Fruit fly (Drosophila melanogaster) whole organism, embryonic: ENCODE data around the gene ple.

Experiments
- Abd-B ChIP-seq: fragments of 200-800 bp; sonication (Bioruptor generic); optimal IDR thresholded peaks from 2 replicates; lab custom pipeline; 2018; ENCODE audit warnings: missing biosample characterization, mild to moderate bottlenecking, missing genetic modification characterization, moderate library complexity
- B-H1 ChIP-seq: fragments of 200-800 bp; sonication (Bioruptor generic); IDR thresholded peaks from 3 replicates; pipeline ENCODE4 v1.3.6; 2022; ENCODE audit warnings: missing biosample characterization, missing genetic modification characterization
- Bteb2 ChIP-seq: fragments of 200-800 bp; sonication (Bioruptor generic); optimal IDR thresholded peaks from 2 replicates; lab custom pipeline; 2016; ENCODE audit warnings: missing biosample characterization, missing genetic modification characterization
- CG1024 ChIP-seq: fragments of 200-800 bp; sonication (Bioruptor generic); IDR thresholded peaks from 2 replicates; pipeline ENCODE4 v1.3.6; 2022; ENCODE audit warnings: missing biosample characterization, missing genetic modification characterization
- CG10267 ChIP-seq: fragments of 200-800 bp; sonication (Bioruptor generic); optimal IDR thresholded peaks from 2 replicates; lab custom pipeline; 2018; ENCODE audit warnings: missing biosample characterization, mild to moderate bottlenecking, missing genetic modification characterization, moderate library complexity
- CG10274 ChIP-seq: fragments of 200-800 bp; sonication (Bioruptor generic); optimal IDR thresholded peaks from 3 replicates; lab custom pipeline; 2017; ENCODE audit warnings: missing biosample characterization, mild to moderate bottlenecking, missing genetic modification characterization
- CG12219 ChIP-seq: fragments of 200-800 bp; sonication (Bioruptor generic); optimal IDR thresholded peaks from 3 replicates; lab custom pipeline; 2018; ENCODE audit warnings: missing biosample characterization, mild to moderate bottlenecking, missing genetic modification characterization
- CG13287 ChIP-seq: fragments of 200-800 bp; sonication (Bioruptor generic); IDR thresholded peaks from 2 replicates; pipeline ENCODE4 v1.3.6; 2022; ENCODE audit warnings: missing biosample characterization, missing genetic modification characterization; ENCODE audit not compliant: partially characterized antibody
- CG14050 ChIP-seq: fragments of 200-800 bp; sonication (Bioruptor generic); IDR thresholded peaks from 3 replicates; pipeline ENCODE4 v1.3.6; 2022; ENCODE audit warnings: missing biosample characterization, missing genetic modification characterization
- CG17385 ChIP-seq: fragments of 200-800 bp; sonication (Bioruptor generic); optimal IDR thresholded peaks from 3 replicates; lab custom pipeline; 2018; ENCODE audit warnings: missing biosample characterization, mild to moderate bottlenecking, missing genetic modification characterization
- CG2116 ChIP-seq: fragments of 200-800 bp; sonication (Bioruptor generic); optimal IDR thresholded peaks from 3 replicates; lab custom pipeline; 2018; ENCODE audit warnings: missing biosample characterization, mild to moderate bottlenecking, missing genetic modification characterization
- CG3163 ChIP-seq: fragments of 200-800 bp; sonication (Bioruptor generic); optimal IDR thresholded peaks from 3 replicates; lab custom pipeline; 2016; ENCODE audit warnings: missing biosample characterization, missing genetic modification characterization
- CG4404 ChIP-seq: fragments of 200-800 bp; sonication (Bioruptor generic); IDR thresholded peaks from 2 replicates; pipeline ENCODE4 v1.3.6; 2022; ENCODE audit warnings: missing biosample characterization, missing genetic modification characterization
- CG4854 ChIP-seq: fragments of 200-800 bp; sonication (Bioruptor generic); optimal IDR thresholded peaks from 2 replicates; lab custom pipeline; 2016; ENCODE audit warnings: missing biosample characterization, missing genetic modification characterization, inconsistent platforms
- CG7357 ChIP-seq: fragments of 200-800 bp; sonication (Bioruptor generic); IDR thresholded peaks from 3 replicates; pipeline ENCODE4 v1.3.6; 2022; ENCODE audit warnings: missing biosample characterization, missing genetic modification characterization
- CG8765 ChIP-seq: fragments of 200-800 bp; sonication (Bioruptor generic); IDR thresholded peaks from 2 replicates; pipeline ENCODE4 v1.3.6; 2022; ENCODE audit warnings: missing biosample characterization, missing genetic modification characterization
- CG9609 ChIP-seq: fragments of 200-800 bp; sonication (Bioruptor generic); optimal IDR thresholded peaks from 3 replicates; lab custom pipeline; 2016; ENCODE audit warnings: missing biosample characterization, missing genetic modification characterization
- CG9876 ChIP-seq: fragments of 200-800 bp; sonication (Bioruptor generic); optimal IDR thresholded peaks from 2 replicates; lab custom pipeline; 2016; ENCODE audit warnings: missing biosample characterization, missing genetic modification characterization
- CoRest ChIP-seq: fragments of 200-800 bp; sonication (Bioruptor generic); optimal IDR thresholded peaks from 3 replicates; lab custom pipeline; 2018; ENCODE audit warnings: missing biosample characterization, mild to moderate bottlenecking, missing genetic modification characterization, moderate library complexity
- CrebB ChIP-seq: fragments of 200-800 bp; sonication (Bioruptor generic); optimal IDR thresholded peaks from 3 replicates; lab custom pipeline; 2018; ENCODE audit warnings: missing biosample characterization, mild to moderate bottlenecking, missing genetic modification characterization
- Dbx ChIP-seq: fragments of 200-800 bp; sonication (Bioruptor generic); IDR thresholded peaks from 3 replicates; pipeline ENCODE4 v1.3.6; 2022; ENCODE audit warnings: missing biosample characterization, missing genetic modification characterization
- E2f2 ChIP-seq: fragments of 200-800 bp; sonication (Bioruptor generic); IDR thresholded peaks from 2 replicates; pipeline ENCODE4 v1.3.6; 2022; ENCODE audit warnings: missing biosample characterization, missing genetic modification characterization
- ERR ChIP-seq: fragments of 200-800 bp; sonication (Bioruptor generic); optimal IDR thresholded peaks from 2 replicates; lab custom pipeline; 2016; ENCODE audit warnings: missing biosample characterization, missing genetic modification characterization
- H2.0 ChIP-seq: fragments of 200-800 bp; sonication (Bioruptor generic); IDR thresholded peaks from 2 replicates; pipeline ENCODE4 v1.3.6; 2022; ENCODE audit warnings: missing biosample characterization, missing genetic modification characterization
- Hr78 ChIP-seq, 2 experiments: fragments of 200-800 bp in 1 of 2; fragments of >200 bp in 1 of 2; sonication (Bioruptor generic) in 1 of 2; optimal IDR thresholded peaks; 2 replicates each; lab custom pipeline; 2017 to 2019; ENCODE audit warnings: missing biosample characterization in 2 of 2, missing genetic modification characterization in 2 of 2, mild to moderate bottlenecking in 1 of 2, moderate library complexity in 1 of 2
- Lhr ChIP-seq: fragments of 200-800 bp; sonication (Bioruptor generic); optimal IDR thresholded peaks from 3 replicates; lab custom pipeline; 2017; ENCODE audit warnings: mild to moderate bottlenecking, missing biosample characterization, missing genetic modification reagents, missing genetic modification characterization
- MBD-R2 ChIP-seq: fragments of 200-800 bp; sonication (Bioruptor generic); IDR thresholded peaks from 2 replicates; pipeline ENCODE4 v1.3.6; 2022; ENCODE audit warnings: missing biosample characterization, missing genetic modification characterization
- Max ChIP-seq: fragments of 200-800 bp; sonication (Bioruptor generic); optimal IDR thresholded peaks from 2 replicates; lab custom pipeline; 2016; ENCODE audit warnings: missing biosample characterization, mild to moderate bottlenecking, missing genetic modification characterization
- Neu2 ChIP-seq: fragments of 200-800 bp; sonication (Bioruptor generic); optimal IDR thresholded peaks from 3 replicates; lab custom pipeline; 2016; ENCODE audit warnings: missing biosample characterization, missing genetic modification characterization, borderline replicate concordance
- Oli ChIP-seq: fragments of 200-800 bp; sonication (Bioruptor generic); optimal IDR thresholded peaks from 2 replicates; lab custom pipeline; 2018; ENCODE audit warnings: missing biosample characterization, mild to moderate bottlenecking, missing genetic modification characterization, moderate library complexity
- Pdp1 ChIP-seq, 2 experiments: fragments of 200-800 bp; sonication (Bioruptor generic); optimal IDR thresholded peaks; 3 replicates each; lab custom pipeline; 2016; ENCODE audit warnings: missing biosample characterization in 2 of 2, missing genetic modification characterization in 2 of 2, mild to moderate bottlenecking in 1 of 2, moderate library complexity in 1 of 2
- Rx ChIP-seq: fragments of 200-800 bp; sonication (Bioruptor generic); IDR thresholded peaks from 2 replicates; pipeline ENCODE4 v1.3.6; 2022; ENCODE audit warnings: missing biosample characterization, missing genetic modification characterization
- Six4 ChIP-seq: fragments of 200-800 bp; sonication (Bioruptor generic); optimal IDR thresholded peaks from 2 replicates; lab custom pipeline; 2016; ENCODE audit warnings: missing biosample characterization, missing genetic modification characterization
- Sry-δ ChIP-seq: fragments of 200-800 bp; sonication (Bioruptor generic); optimal IDR thresholded peaks from 2 replicates; lab custom pipeline; 2016; ENCODE audit warnings: missing biosample characterization, missing genetic modification characterization
- Vsx1 ChIP-seq: fragments of 200-800 bp; sonication (Bioruptor generic); optimal IDR thresholded peaks from 2 replicates; lab custom pipeline; 2017; ENCODE audit warnings: missing biosample characterization, mild to moderate bottlenecking, missing genetic modification characterization, missing genetic modification reagents
- ash1 ChIP-seq: fragments of 200-800 bp; sonication (Bioruptor generic); optimal IDR thresholded peaks from 2 replicates; lab custom pipeline; 2018; ENCODE audit warnings: missing biosample characterization, mild to moderate bottlenecking, missing genetic modification characterization
- fd64A ChIP-seq: fragments of 200-800 bp; sonication (Bioruptor generic); optimal IDR thresholded peaks from 3 replicates; lab custom pipeline; 2018; ENCODE audit warnings: missing biosample characterization, mild to moderate bottlenecking, missing genetic modification characterization
- fru ChIP-seq: fragments of >200 bp; optimal IDR thresholded peaks from 2 replicates; lab custom pipeline; 2017
- gsb ChIP-seq: fragments of 200-800 bp; sonication (Bioruptor generic); IDR thresholded peaks from 2 replicates; pipeline ENCODE4 v1.3.6; 2022; ENCODE audit warnings: missing biosample characterization, missing genetic modification characterization
- hb ChIP-seq: fragments of 200-800 bp; sonication (Bioruptor generic); IDR thresholded peaks from 3 replicates; pipeline ENCODE4 v1.3.6; 2022; ENCODE audit warnings: missing biosample characterization, missing genetic modification characterization; ENCODE audit not compliant: partially characterized antibody
- lab ChIP-seq: fragments of 200-800 bp; sonication (Bioruptor generic); optimal IDR thresholded peaks from 3 replicates; lab custom pipeline; 2017; ENCODE audit warnings: missing biosample characterization, missing genetic modification characterization, mild to moderate bottlenecking, moderate library complexity, missing genetic modification reagents
- lov ChIP-seq, 2 experiments: fragments of 200-800 bp in 1 of 2; fragments of >200 bp in 1 of 2; sonication (Bioruptor generic) in 1 of 2; IDR thresholded peaks in 1 of 2; optimal IDR thresholded peaks in 1 of 2; 2 replicates in 1 of 2; 3 replicates in 1 of 2; pipeline versions ENCODE4 v1.3.6 to Lab custom; 2017 to 2022; ENCODE audit warnings: missing biosample characterization in 1 of 2, missing genetic modification characterization in 1 of 2
- onecut ChIP-seq: fragments of 200-800 bp; sonication (Bioruptor generic); IDR thresholded peaks from 2 replicates; pipeline ENCODE4 v1.3.6; 2022; ENCODE audit warnings: missing biosample characterization, missing genetic modification characterization
- prd ChIP-seq, 3 experiments: fragments of >200 bp in 2 of 3; fragments of 200-800 bp in 1 of 3; sonication (Bioruptor generic) in 1 of 3; optimal IDR thresholded peaks in 2 of 3; IDR thresholded peaks in 1 of 3; 2 replicates in 2 of 3; 3 replicates in 1 of 3; pipeline versions ENCODE4 v1.3.6 to Lab custom; 2017 to 2022; ENCODE audit warnings: missing biosample characterization in 1 of 3, missing genetic modification characterization in 1 of 3
- repo ChIP-seq: fragments of 200-800 bp; sonication (Bioruptor generic); optimal IDR thresholded peaks from 2 replicates; lab custom pipeline; 2016; ENCODE audit warnings: missing biosample characterization, missing genetic modification characterization
- sqz ChIP-seq: fragments of 200-800 bp; sonication (Bioruptor generic); optimal IDR thresholded peaks from 3 replicates; lab custom pipeline; 2018; ENCODE audit warnings: missing biosample characterization, mild to moderate bottlenecking, missing genetic modification characterization
- tap ChIP-seq: fragments of 200-800 bp; optimal IDR thresholded peaks from 3 replicates; lab custom pipeline; 2019; ENCODE audit warnings: missing biosample characterization, mild to moderate bottlenecking, missing genetic modification characterization, moderate library complexity
- unpg ChIP-seq: fragments of 200-800 bp; sonication (Bioruptor generic); optimal IDR thresholded peaks from 3 replicates; lab custom pipeline; 2018; ENCODE audit warnings: missing biosample characterization, mild to moderate bottlenecking, missing genetic modification characterization, moderate library complexity

Gene ple

DNA sequence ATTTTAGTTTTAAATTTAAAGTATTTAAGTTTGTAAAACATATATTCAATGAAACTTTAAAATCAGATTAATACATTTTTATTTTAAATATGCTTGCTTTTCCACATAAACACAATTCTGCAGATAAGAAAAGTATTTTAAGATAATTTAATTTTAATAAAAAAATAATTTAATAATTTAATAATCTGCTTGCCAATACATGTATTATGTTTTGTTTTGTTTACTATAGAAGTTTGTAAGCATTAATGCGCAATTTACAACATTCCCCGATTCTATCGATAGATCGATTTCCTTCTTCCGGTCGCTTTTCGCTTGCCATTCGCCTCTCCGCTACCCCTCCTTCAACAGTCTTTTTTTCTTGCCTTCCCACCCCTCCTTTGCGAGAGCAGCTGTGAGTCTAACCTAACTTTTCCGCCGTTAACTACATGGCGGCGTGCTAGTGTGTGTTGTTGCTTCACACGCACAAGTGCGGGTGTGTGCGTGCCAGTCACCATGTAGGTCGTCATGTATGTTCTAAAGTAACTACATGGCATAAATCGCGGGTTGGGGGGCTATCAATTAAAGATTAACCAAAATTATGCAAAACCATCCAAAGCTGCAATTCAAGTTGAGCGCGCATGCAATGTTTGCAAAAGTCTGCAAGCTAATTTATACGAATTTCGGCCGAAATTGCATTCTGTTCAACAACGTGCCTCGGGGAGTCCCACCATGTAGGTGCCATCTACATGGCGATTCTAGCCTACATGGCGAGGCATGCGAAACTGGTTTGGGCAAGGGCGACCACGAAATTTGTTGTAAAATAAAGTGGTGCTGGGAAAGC, 24.2 kb upstream of the ple start (continued):
- TF ChIP-seq tap (tag; lab: Kevin White, UChicago) (no peak), fd64A (no peak), CrebB (peak; percentile 11), CG9609 (GFP tag; lab: Kevin White, UChicago) (no peak), CG9876 (no peak), hb (GFP tag; lab: Robert Waterston, UW) (no peak), CG2116 (GFP tag; lab: Kevin White, UChicago) (peak; percentile 86), CG17385 (peak; percentile 50), Six4 (no peak), Rx (0 out of 2 replicates have a peak, but pooled peaks have one; percentile 29), Abd-B (GFP tag; lab: Kevin White, UChicago) (peak; percentile 26), CG12219 (no peak), CG7357 (GFP tag; lab: Robert Waterston, UW) (no peak), fru (lab: Kevin White, UChicago) (no peak), Neu2 (GFP tag; lab: Kevin White, UChicago) (no peak), Lhr (GFP tag; lab: Kevin White, UChicago) (no peak), repo (GFP tag; lab: Kevin White, UChicago) (no peak), B-H1 (no peak), CG3163 (no peak), CG1024 (GFP tag; lab: Robert Waterston, UW) (no peak), CG8765 (GFP tag; lab: Robert Waterston, UW) (no peak), Sry-δ (GFP tag; lab: Kevin White, UChicago) (peak; percentile 66), E2f2 (GFP tag; lab: Robert Waterston, UW) (no peak), prd (optimal IDR thresholded peaks at IDR 0.05; lab: Kevin White, UChicago) (no peak), prd (GFP tag; IDR thresholded peaks at IDR 0.05; lab: Robert Waterston, UW) (no peak), gsb (GFP tag; lab: Robert Waterston, UW) (no peak), MBD-R2 (GFP tag; lab: Robert Waterston, UW) (peak; percentile 56; the same call in 1 of the 2 replicates), ERR (GFP tag; lab: Kevin White, UChicago) (peak; percentile 45), CG10274 (GFP tag; lab: Kevin White, UChicago) (no peak), Bteb2 (GFP tag; lab: Kevin White, UChicago) (no peak), lab (GFP tag; lab: Kevin White, UChicago) (peak; percentile 41), Hr78 (GFP tag; optimal IDR thresholded peaks at IDR 0.05; lab: Kevin White, UChicago) (no peak), CoRest (tag; lab: Kevin White, UChicago) (peak; percentile 40), Max (GFP tag; lab: Kevin White, UChicago) (no peak), ash1 (peak; percentile 66), sqz (GFP tag; lab: Kevin White, UChicago) (peak; percentile 70), Dbx (GFP tag; lab: Robert Waterston, UW) (peak; percentile 70; the same call in 2 of the 3 replicates), Pdp1 (GFP tag; optimal IDR thresholded peaks at IDR 0.05; lab: Kevin White, UChicago) (peak in 1 of 2 experiments; percentile 26), unpg (GFP tag; lab: Kevin White, UChicago) (no peak), H2.0 (GFP tag; lab: Robert Waterston, UW) (0 out of 2 replicates have a peak, but pooled peaks have one; percentile 9), CG4854 (GFP tag; lab: Kevin White, UChicago) (no peak), CG14050 (GFP tag; lab: Robert Waterston, UW) (no peak), CG13287 (peak; percentile 37; the same call in 1 of the 2 replicates), onecut (GFP tag; lab: Robert Waterston, UW) (peak; percentile 9; the same call in 1 of the 2 replicates), lov (optimal IDR thresholded peaks at IDR 0.05; lab: Kevin White, UChicago) (no peak), lov (GFP tag; IDR thresholded peaks at IDR 0.05; lab: Robert Waterston, UW) (0 out of 3 replicates have a peak, but pooled peaks have one; percentile 24), CG4404 (GFP tag; lab: Robert Waterston, UW) (no peak), Oli (tag; lab: Kevin White, UChicago) (no peak), Vsx1 (no peak), CG10267 (tag; lab: Kevin White, UChicago) (peak; percentile 31)
